Worm (Caenorhabditis elegans) whole organism, L1 larva: ENCODE data around the gene Y14H12B.2.

Experiments used
- ama-1 ChIP-seq: fragments of 150-350 bp; optimal IDR thresholded peaks from 2 replicates; lab custom pipeline; 2014
- egl-13 ChIP-seq: sonication (generic microtip); optimal IDR thresholded peaks from 2 replicates; lab custom pipeline; 2016; ENCODE audit warnings: missing genotype, missing genetic modification reagents, missing genetic modification characterization, missing compliant biosample characterization
- nhr-11 ChIP-seq: fragments of 150-350 bp; optimal IDR thresholded peaks from 2 replicates; lab custom pipeline; 2014; ENCODE audit warnings: missing biosample characterization, missing genetic modification characterization
- unc-86 ChIP-seq: sonication (generic microtip); optimal IDR thresholded peaks from 2 replicates; lab custom pipeline; 2016; ENCODE audit warnings: missing genetic modification characterization, missing compliant biosample characterization

- no peak for TF ChIP-seq egl-13 (tag; lab: Kevin White, UChicago)
- no peak for TF ChIP-seq nhr-11 (tag; lab: Kevin White, UChicago)
- TF ChIP-seq unc-86 (tag; lab: Kevin White, UChicago) = no peak
- no peak for TF ChIP-seq ama-1 (lab: Kevin White, UChicago)
Observed at ce11 chrII:3951354-3951753, 17.8 kb upstream of the Y14H12B.2 start.
